Fruit fly (Drosophila melanogaster): ENCODE data around the gene Kap-alpha1.
A peak's percentile ranks its signal among the peaks of the same experiment; 100 is the strongest.

The Kap-alpha1 gene

dm6 chr3L:19794203-19794802 is 12.7 kb upstream of the Kap-alpha1 start (continued):
- peak; percentile 77 for TF ChIP-seq CG10267 (tag; optimal IDR thresholded peaks at IDR 0.05)
- peak; percentile 65 for TF ChIP-seq CrebB (tag; optimal IDR thresholded peaks at IDR 0.05)
- TF ChIP-seq CG17186 (GFP tag; optimal IDR thresholded peaks at IDR 0.05): peak; percentile 33
- TF ChIP-seq chinmo (GFP tag; IDR thresholded peaks at IDR 0.05; ENCODE audit: partially characterized antibody): peak; percentile 67; the same call in 1 of the 4 replicates
- TF ChIP-seq CG8478 (optimal IDR thresholded peaks at IDR 0.05): no peak
- peak; percentile 81; the same call in 2 of the 3 replicates for TF ChIP-seq dysf (GFP tag; IDR thresholded peaks at IDR 0.05)
- peak; percentile 91 for TF ChIP-seq CG7839 (tag; optimal IDR thresholded peaks at IDR 0.05)
- peak; percentile 74 for TF ChIP-seq gcm (GFP tag; optimal IDR thresholded peaks at IDR 0.05)
- TF ChIP-seq Vsx1 (GFP tag; optimal IDR thresholded peaks at IDR 0.05): no peak
- peak; percentile 44 for TF ChIP-seq Ets97D (GFP tag; optimal IDR thresholded peaks at IDR 0.05)
- TF ChIP-seq salm (tag; optimal IDR thresholded peaks at IDR 0.05): peak; percentile 76
- peak; percentile 58; the same call in 1 of the 2 replicates for TF ChIP-seq CG31224 (GFP tag; IDR thresholded peaks at IDR 0.05)
- peak; percentile 68 for TF ChIP-seq CG4282 (GFP tag; optimal IDR thresholded peaks at IDR 0.05)
- peak; percentile 16 for TF ChIP-seq pfk (GFP tag; optimal IDR thresholded peaks at IDR 0.05)
- TF ChIP-seq psq (GFP tag; optimal IDR thresholded peaks at IDR 0.05): peak; percentile 13
- TF ChIP-seq disco-r (GFP tag; optimal IDR thresholded peaks at IDR 0.05): peak; percentile 58
- no peak for TF ChIP-seq CG16813 (GFP tag; IDR thresholded peaks at IDR 0.05; ENCODE audit: partially characterized antibody)
- TF ChIP-seq ATbp (GFP tag; optimal IDR thresholded peaks at IDR 0.05): peak; percentile 79
- TF ChIP-seq dpn (GFP tag; optimal IDR thresholded peaks at IDR 0.05): peak; percentile 84
- peak; percentile 89 for TF ChIP-seq Rfx (GFP tag; IDR thresholded peaks at IDR 0.05)
- TF ChIP-seq B-H1 (GFP tag; IDR thresholded peaks at IDR 0.05): peak; percentile 57; the same call in 2 of the 3 replicates
- peak; percentile 52 for TF ChIP-seq CG2116 (GFP tag; optimal IDR thresholded peaks at IDR 0.05)
- TF ChIP-seq CG5180 (GFP tag; optimal IDR thresholded peaks at IDR 0.05): peak; percentile 84
- TF ChIP-seq fd96Cb (tag; optimal IDR thresholded peaks at IDR 0.05): peak; percentile 75
- peak; percentile 84 for TF ChIP-seq CG18476 (GFP tag; optimal IDR thresholded peaks at IDR 0.05)
- peak; percentile 85 for TF ChIP-seq org-1 (GFP tag; optimal IDR thresholded peaks at IDR 0.05)
- TF ChIP-seq CG14441 (GFP tag; IDR thresholded peaks at IDR 0.05): peak; percentile 57
- peak; percentile 91 for TF ChIP-seq CG18599 (GFP tag; optimal IDR thresholded peaks at IDR 0.05)
- TF ChIP-seq sc (optimal IDR thresholded peaks at IDR 0.05): no peak
- TF ChIP-seq sc (GFP tag; optimal IDR thresholded peaks at IDR 0.05): peak; percentile 63
- peak; percentile 79 for TF ChIP-seq cato (GFP tag; optimal IDR thresholded peaks at IDR 0.05; ENCODE audit: borderline replicate concordance)
- no peak for TF ChIP-seq nerfin-2 (GFP tag; IDR thresholded peaks at IDR 0.05; ENCODE audit: partially characterized antibody)
- peak; percentile 57 for TF ChIP-seq Bgb (GFP tag; IDR thresholded peaks at IDR 0.05; ENCODE audit: partially characterized antibody)
- TF ChIP-seq CG7357 (GFP tag; IDR thresholded peaks at IDR 0.05): peak; percentile 55; the same call in 1 of the 3 replicates
- TF ChIP-seq CG9437 (GFP tag; optimal IDR thresholded peaks at IDR 0.05): peak; percentile 89
- TF ChIP-seq chif (GFP tag; optimal IDR thresholded peaks at IDR 0.05): peak; percentile 69 to 74
- no peak for TF ChIP-seq crp (GFP tag; optimal IDR thresholded peaks at IDR 0.05)
- no peak for TF ChIP-seq MESR4 (GFP tag; optimal IDR thresholded peaks at IDR 0.05)
- TF ChIP-seq CTCF (GFP tag; optimal IDR thresholded peaks at IDR 0.05): no peak
- peak; percentile 71 for TF ChIP-seq tap (tag; optimal IDR thresholded peaks at IDR 0.05)
- peak; percentile 57 for TF ChIP-seq Lhr (GFP tag; optimal IDR thresholded peaks at IDR 0.05)
- TF ChIP-seq az2 (GFP tag; optimal IDR thresholded peaks at IDR 0.05): peak; percentile 82
- TF ChIP-seq Dll (GFP tag; IDR thresholded peaks at IDR 0.05; ENCODE audit: partially characterized antibody): peak; percentile 33; the same call in 1 of the 4 replicates
- peak; percentile 79 for TF ChIP-seq CG17359 (tag; optimal IDR thresholded peaks at IDR 0.05)
- no peak for TF ChIP-seq CG15479 (GFP tag; optimal IDR thresholded peaks at IDR 0.05)
- no peak for TF ChIP-seq CkIIα-i1 (GFP tag; IDR thresholded peaks at IDR 0.05)
- TF ChIP-seq Hmr (GFP tag; optimal IDR thresholded peaks at IDR 0.05): peak; percentile 90
- TF ChIP-seq ems (GFP tag; optimal IDR thresholded peaks at IDR 0.05): peak; percentile 72
- TF ChIP-seq CG30431 (GFP tag; optimal IDR thresholded peaks at IDR 0.05): peak; percentile 52

Data from whole organism, embryonic.